Worm (Caenorhabditis elegans): ENCODE measurements around the gene gst-22.
A peak's percentile ranks its signal among the peaks of the same experiment; 100 is the strongest.

The gst-22 gene

ce11 chrV:16275347-16275746, 43.3 kb upstream of the gst-22 start, which contains the start of gene pacl-1 (continued):
- no peak for TF ChIP-seq T26A8.4 (GFP tag; IDR thresholded peaks at IDR 0.05)

- TF ChIP-seq spr-1 (tag; optimal IDR thresholded peaks at IDR 0.05) = no peak
- TF ChIP-seq pha-4 (GFP tag; IDR thresholded peaks at IDR 0.05) = no peak
- TF ChIP-seq pha-4 (tag; optimal IDR thresholded peaks at IDR 0.05) = no peak
- no peak for TF ChIP-seq R02D3.7 (tag; optimal IDR thresholded peaks at IDR 0.05)
- TF ChIP-seq F26F4.8 (GFP tag; conservative IDR thresholded peaks at IDR 0.05) = no peak
- TF ChIP-seq unc-62 (GFP tag; optimal IDR thresholded peaks at IDR 0.05 in 1 of 2) = no peak
- no peak for TF ChIP-seq unc-62 (tag; optimal IDR thresholded peaks at IDR 0.05)
- TF ChIP-seq jun-1 (tag; optimal IDR thresholded peaks at IDR 0.05) = no peak
- no peak for TF ChIP-seq egl-27 (tag; optimal IDR thresholded peaks at IDR 0.05)
- no peak for TF ChIP-seq ZK337.2 (GFP tag; IDR thresholded peaks at IDR 0.05)
- no peak for TF ChIP-seq mxl-3 (GFP tag; optimal IDR thresholded peaks at IDR 0.05)
- no peak for TF ChIP-seq unc-130 (GFP tag; optimal IDR thresholded peaks at IDR 0.05)
- TF ChIP-seq egl-43 (GFP tag; IDR thresholded peaks at IDR 0.05) = no peak
Observed at ce11 chrV:16271121-16271520, 39.0 kb upstream of the gst-22 start, which contains the start of gene T13F3.6. TSS of gene T13F3.6 (minus strand) at chrV:16271221.

ce11 chrV:16269556-16269955, 37.5 kb upstream of the gst-22 start, which contains the start of the genes fbxa-2 and T13F3.8:
TSS of gene fbxa-2 (minus strand) at chrV:16269656.
TSS of gene T13F3.8 (plus strand) at chrV:16269800.
- TF ChIP-seq zfp-3 (GFP tag; conservative IDR thresholded peaks at IDR 0.05) = 0 out of 2 replicates have a peak, but pooled peaks have one; percentile 15
- no peak for TF ChIP-seq ces-1 (GFP tag; optimal IDR thresholded peaks at IDR 0.05)
- no peak for TF ChIP-seq ceh-82 (tag; optimal IDR thresholded peaks at IDR 0.05)
- no peak for TF ChIP-seq nhr-41 (GFP tag; IDR thresholded peaks at IDR 0.05)
- TF ChIP-seq T26A8.4 (GFP tag; IDR thresholded peaks at IDR 0.05) = no peak
- no peak for TF ChIP-seq ceh-62 (tag; optimal IDR thresholded peaks at IDR 0.05)
- peak; percentile 39 for TF ChIP-seq nhr-28 (tag; optimal IDR thresholded peaks at IDR 0.05)

ce11 chrV:16266514-16266913, 34.4 kb upstream of the gst-22 start, which contains the start of gene T13F3.4:
TSS of gene T13F3.4 (minus strand) at chrV:16266614.
- TF ChIP-seq daf-12 (tag; optimal IDR thresholded peaks at IDR 0.05) (no peak), daf-8 (GFP tag; IDR thresholded peaks at IDR 0.05) (no peak), unc-39 (tag; optimal IDR thresholded peaks at IDR 0.05) (no peak), mxl-3 (GFP tag; optimal IDR thresholded peaks at IDR 0.05) (no peak), php-3 (GFP tag; IDR thresholded peaks at IDR 0.05) (no peak), dmd-9 (GFP tag; IDR thresholded peaks at IDR 0.05) (no peak), nhr-25 (tag; optimal IDR thresholded peaks at IDR 0.05; ENCODE audit: borderline replicate concordance, insufficient read depth) (no peak), spr-1 (tag; optimal IDR thresholded peaks at IDR 0.05) (no peak), snpc-1.2 (GFP tag; IDR thresholded peaks at IDR 0.05) (no peak), unc-130 (GFP tag; optimal IDR thresholded peaks at IDR 0.05) (no peak), fkh-10 (GFP tag; optimal IDR thresholded peaks at IDR 0.05) (no peak), gei-8 (GFP tag; optimal IDR thresholded peaks at IDR 0.05) (no peak), madf-5 (GFP tag; IDR thresholded peaks at IDR 0.05) (no peak), lin-15B (tag; optimal IDR thresholded peaks at IDR 0.05) (no peak), lin-29 (GFP tag; IDR thresholded peaks at IDR 0.05) (no peak), lin-1 (GFP tag; IDR thresholded peaks at IDR 0.05) (no peak), F37D6.2 (tag; optimal IDR thresholded peaks at IDR 0.05) (no peak), lin-38 (GFP tag; IDR thresholded peaks at IDR 0.05) (no peak)

- TF ChIP-seq dpl-1 (GFP tag; optimal IDR thresholded peaks at IDR 0.05) (no peak), zip-2 (tag; optimal IDR thresholded peaks at IDR 0.05) (no peak), zfp-2 (tag; optimal IDR thresholded peaks at IDR 0.05) (no peak), F26F4.8 (GFP tag; conservative IDR thresholded peaks at IDR 0.05) (no peak), spr-1 (tag; optimal IDR thresholded peaks at IDR 0.05) (no peak), Y75B8A.6 (GFP tag; IDR thresholded peaks at IDR 0.05) (no peak), lir-3 (tag; optimal IDR thresholded peaks at IDR 0.05) (no peak), nhr-28 (tag; optimal IDR thresholded peaks at IDR 0.05) (no peak), cey-2 (tag; optimal IDR thresholded peaks at IDR 0.05; ENCODE audit: borderline replicate concordance, insufficient read depth) (no peak), F10B5.3 (tag; optimal IDR thresholded peaks at IDR 0.05) (no peak), F49E8.2 (tag; optimal IDR thresholded peaks at IDR 0.05; ENCODE audit: borderline replicate concordance) (no peak), lin-38 (GFP tag; IDR thresholded peaks at IDR 0.05) (no peak), nhr-102 (tag; optimal IDR thresholded peaks at IDR 0.05) (no peak), zag-1 (tag; optimal IDR thresholded peaks at IDR 0.05) (no peak), hlh-30 (tag; optimal IDR thresholded peaks at IDR 0.05; ENCODE audit: insufficient read depth) (no peak)
Observed at ce11 chrV:16259684-16260083, 27.6 kb upstream of the gst-22 start, which contains the start of gene nhr-127. TSS of gene nhr-127 (plus strand) at chrV:16259984.

All from whole organism, L4 larva.